Fruit fly (Drosophila melanogaster) whole organism, prepupa: ENCODE measurements around the gene CG34303.

Source experiments
- Blimp-1 ChIP-seq: fragments of 200-800 bp; sonication (Bioruptor generic); optimal IDR thresholded peaks from 3 replicates; lab custom pipeline; 2017; ENCODE audit warnings: missing biosample characterization, missing genetic modification characterization, mild to moderate bottlenecking, moderate library complexity, missing genetic modification reagents
- CG10631 ChIP-seq: fragments of 200-800 bp; sonication (Bioruptor generic); optimal IDR thresholded peaks from 2 replicates; lab custom pipeline; 2016; ENCODE audit warnings: missing biosample characterization, missing genetic modification characterization
- CG10669 ChIP-seq: fragments of 200-800 bp; sonication (Bioruptor generic); optimal IDR thresholded peaks from 3 replicates; lab custom pipeline; 2018; ENCODE audit warnings: missing biosample characterization, mild to moderate bottlenecking, missing genetic modification characterization, moderate library complexity
- CG11294 ChIP-seq: fragments of 200-800 bp; sonication (Bioruptor generic); IDR thresholded peaks from 2 replicates; pipeline ENCODE4 v1.3.6; 2022; ENCODE audit warnings: missing biosample characterization, missing genetic modification characterization
- CG11902 ChIP-seq: fragments of 200-800 bp; sonication (Bioruptor generic); optimal IDR thresholded peaks from 3 replicates; lab custom pipeline; 2016; ENCODE audit warnings: missing biosample characterization, missing genetic modification characterization
- CG15336 ChIP-seq: fragments of 200-800 bp; sonication (Bioruptor generic); IDR thresholded peaks from 2 replicates; pipeline ENCODE4 v1.3.6; 2022; ENCODE audit warnings: missing biosample characterization, missing genetic modification characterization
- CG1621 ChIP-seq: fragments of 200-800 bp; sonication (Bioruptor generic); optimal IDR thresholded peaks from 3 replicates; lab custom pipeline; 2018; ENCODE audit warnings: missing biosample characterization, mild to moderate bottlenecking, missing genetic modification characterization
- CG16779 ChIP-seq: fragments of 200-800 bp; sonication (Bioruptor generic); optimal IDR thresholded peaks from 3 replicates; lab custom pipeline; 2017; ENCODE audit warnings: missing biosample characterization, mild to moderate bottlenecking, missing genetic modification characterization
- CG3032 ChIP-seq: fragments of 200-800 bp; optimal IDR thresholded peaks from 2 replicates; lab custom pipeline; 2019; ENCODE audit warnings: missing biosample characterization, mild to moderate bottlenecking, missing genetic modification characterization, moderate library complexity
- CG31627 ChIP-seq: fragments of 200-800 bp; sonication (Bioruptor generic); optimal IDR thresholded peaks from 3 replicates; lab custom pipeline; 2016; ENCODE audit warnings: missing biosample characterization, missing genetic modification characterization
- CG32006 ChIP-seq: fragments of 200-800 bp; sonication (Bioruptor generic); optimal IDR thresholded peaks from 3 replicates; lab custom pipeline; 2017; ENCODE audit warnings: missing biosample characterization, mild to moderate bottlenecking, missing genetic modification characterization
- CG34406 ChIP-seq: fragments of 200-800 bp; sonication (Bioruptor generic); optimal IDR thresholded peaks from 3 replicates; lab custom pipeline; 2016; ENCODE audit warnings: missing biosample characterization, missing genetic modification characterization
- CG3919 ChIP-seq: fragments of 200-800 bp; sonication (Bioruptor generic); optimal IDR thresholded peaks from 3 replicates; lab custom pipeline; 2016; ENCODE audit warnings: missing biosample characterization, missing genetic modification characterization
- CG4318 ChIP-seq: fragments of 200-800 bp; sonication (Bioruptor generic); optimal IDR thresholded peaks from 3 replicates; lab custom pipeline; 2017; ENCODE audit warnings: missing biosample characterization, mild to moderate bottlenecking, missing genetic modification characterization
- CG6276 ChIP-seq: fragments of 200-800 bp; sonication (Bioruptor generic); optimal IDR thresholded peaks from 2 replicates; lab custom pipeline; 2017; ENCODE audit warnings: missing biosample characterization, mild to moderate bottlenecking, missing genetic modification characterization
- CG6792 ChIP-seq: fragments of 200-800 bp; sonication (Bioruptor generic); optimal IDR thresholded peaks from 3 replicates; lab custom pipeline; 2016; ENCODE audit warnings: missing biosample characterization, missing genetic modification characterization
- CG6808 ChIP-seq: fragments of 200-800 bp; sonication (Bioruptor generic); optimal IDR thresholded peaks from 3 replicates; lab custom pipeline; 2017; ENCODE audit warnings: missing biosample characterization, missing genetic modification characterization, mild to moderate bottlenecking, moderate library complexity, missing genetic modification reagents
- CG6854 ChIP-seq: fragments of 200-800 bp; sonication (Bioruptor generic); optimal IDR thresholded peaks from 2 replicates; lab custom pipeline; 2017; ENCODE audit warnings: missing biosample characterization, mild to moderate bottlenecking, missing genetic modification characterization
- CG7368 ChIP-seq: fragments of 200-800 bp; sonication (Bioruptor generic); optimal IDR thresholded peaks from 3 replicates; lab custom pipeline; 2016; ENCODE audit warnings: missing biosample characterization, missing genetic modification characterization
- CG8119 ChIP-seq: fragments of 200-800 bp; sonication (Bioruptor generic); IDR thresholded peaks from 3 replicates; pipeline ENCODE4 v1.3.6; 2022; ENCODE audit warnings: missing biosample characterization, missing genetic modification characterization
- CG8319 ChIP-seq: fragments of 200-800 bp; sonication (Bioruptor generic); optimal IDR thresholded peaks from 3 replicates; lab custom pipeline; 2016; ENCODE audit warnings: missing biosample characterization, missing genetic modification characterization
- CG8632 ChIP-seq: fragments of 200-800 bp; sonication (Bioruptor generic); optimal IDR thresholded peaks from 3 replicates; lab custom pipeline; 2016; ENCODE audit warnings: missing biosample characterization, missing genetic modification characterization
- CG9139 ChIP-seq: fragments of 200-800 bp; sonication (Bioruptor generic); optimal IDR thresholded peaks from 3 replicates; lab custom pipeline; 2017; ENCODE audit warnings: missing biosample characterization, mild to moderate bottlenecking, missing genetic modification characterization
- Eip75B ChIP-seq: fragments of 200-800 bp; sonication (Bioruptor generic); optimal IDR thresholded peaks from 3 replicates; lab custom pipeline; 2016; ENCODE audit warnings: missing biosample characterization, missing genetic modification characterization
- Eip78C ChIP-seq: fragments of 200-800 bp; sonication (Bioruptor generic); peaks from one replicate; lab custom pipeline; 2016; ENCODE audit warnings: missing biosample characterization, missing genetic modification characterization
- Eip93F ChIP-seq: fragments of 200-800 bp; sonication (Bioruptor generic); optimal IDR thresholded peaks from 2 replicates; lab custom pipeline; 2016; ENCODE audit warnings: missing biosample characterization, mild to moderate bottlenecking, missing genetic modification characterization
- Ets21C ChIP-seq: fragments of 200-800 bp; sonication (Bioruptor generic); optimal IDR thresholded peaks from 3 replicates; lab custom pipeline; 2016; ENCODE audit warnings: missing biosample characterization, missing genetic modification characterization
- Gug ChIP-seq: fragments of 200-800 bp; sonication (Bioruptor generic); IDR thresholded peaks from 2 replicates; pipeline ENCODE4 v1.3.6; 2022; ENCODE audit warnings: missing biosample characterization, missing genetic modification characterization
- Hr38 ChIP-seq: sonication (Bioruptor generic); optimal IDR thresholded peaks from 2 replicates; lab custom pipeline; 2016; ENCODE audit warnings: missing biosample characterization, missing genetic modification characterization
- Hr4 ChIP-seq: fragments of 200-800 bp; sonication (Bioruptor generic); optimal IDR thresholded peaks from 3 replicates; lab custom pipeline; 2016; ENCODE audit warnings: missing biosample characterization, missing genetic modification characterization
- Lpt ChIP-seq: fragments of 200-800 bp; sonication (Bioruptor generic); optimal IDR thresholded peaks from 3 replicates; lab custom pipeline; 2016; ENCODE audit warnings: missing biosample characterization, missing genetic modification characterization
- Met ChIP-seq: fragments of 200-800 bp; sonication (Bioruptor generic); optimal IDR thresholded peaks from 3 replicates; lab custom pipeline; 2016; ENCODE audit warnings: missing biosample characterization, missing genetic modification characterization
- OdsH ChIP-seq: fragments of 200-800 bp; sonication (Bioruptor generic); optimal IDR thresholded peaks from 3 replicates; lab custom pipeline; 2016; ENCODE audit warnings: missing biosample characterization, missing genetic modification characterization
- Smox ChIP-seq: fragments of 200-800 bp; sonication (Bioruptor generic); optimal IDR thresholded peaks from 3 replicates; lab custom pipeline; 2016; ENCODE audit warnings: missing biosample characterization, missing genetic modification characterization
- Sox102F ChIP-seq: fragments of 200-800 bp; sonication (Bioruptor generic); optimal IDR thresholded peaks from 2 replicates; lab custom pipeline; 2016; ENCODE audit warnings: missing biosample characterization, mild to moderate bottlenecking, missing genetic modification characterization
- Sox14 ChIP-seq: fragments of 200-800 bp; sonication (Bioruptor generic); optimal IDR thresholded peaks from 3 replicates; lab custom pipeline; 2016; ENCODE audit warnings: missing biosample characterization, missing genetic modification characterization
- achi ChIP-seq: fragments of 200-800 bp; sonication (Bioruptor generic); optimal IDR thresholded peaks from 3 replicates; lab custom pipeline; 2016; ENCODE audit warnings: missing biosample characterization, missing genetic modification characterization
- cyc ChIP-seq: fragments of 200-800 bp; sonication (Bioruptor generic); optimal IDR thresholded peaks from 3 replicates; lab custom pipeline; 2016; ENCODE audit warnings: missing biosample characterization, missing genetic modification characterization
- dac ChIP-seq: fragments of 200-800 bp; sonication (Bioruptor generic); optimal IDR thresholded peaks from 2 replicates; lab custom pipeline; 2017; ENCODE audit warnings: missing biosample characterization, mild to moderate bottlenecking, missing genetic modification characterization
- eg ChIP-seq: fragments of 200-800 bp; sonication (Bioruptor generic); IDR thresholded peaks from 3 replicates; pipeline ENCODE4 v1.3.6; 2022; ENCODE audit warnings: missing biosample characterization, missing genetic modification characterization
- esn ChIP-seq: fragments of 200-800 bp; sonication (Bioruptor generic); optimal IDR thresholded peaks from 2 replicates; lab custom pipeline; 2016; ENCODE audit warnings: missing biosample characterization, mild to moderate bottlenecking, missing genetic modification characterization, moderate library complexity
- fd59A ChIP-seq: fragments of 200-800 bp; sonication (Bioruptor generic); optimal IDR thresholded peaks from 2 replicates; lab custom pipeline; 2017; ENCODE audit warnings: missing biosample characterization, mild to moderate bottlenecking, missing genetic modification characterization, missing genetic modification reagents
- fkh ChIP-seq: fragments of 200-800 bp; sonication (Bioruptor generic); optimal IDR thresholded peaks from 3 replicates; lab custom pipeline; 2017; ENCODE audit warnings: missing biosample characterization, mild to moderate bottlenecking, missing genetic modification characterization, moderate library complexity
- lz ChIP-seq: fragments of 200-800 bp; sonication (Bioruptor generic); optimal IDR thresholded peaks from 3 replicates; lab custom pipeline; 2016; ENCODE audit warnings: missing biosample characterization, missing genetic modification characterization
- net ChIP-seq: fragments of 200-800 bp; sonication (Bioruptor generic); optimal IDR thresholded peaks from 3 replicates; lab custom pipeline; 2016; ENCODE audit warnings: missing biosample characterization, missing genetic modification characterization
- pdm3 ChIP-seq: fragments of 200-800 bp; sonication (Bioruptor generic); optimal IDR thresholded peaks from 3 replicates; lab custom pipeline; 2016; ENCODE audit warnings: missing biosample characterization, missing genetic modification characterization
- salr ChIP-seq, 2 experiments: fragments of 200-800 bp; sonication (Bioruptor generic); optimal IDR thresholded peaks; 3 replicates each; lab custom pipeline; 2016 to 2018; ENCODE audit warnings: missing biosample characterization in 2 of 2, missing genetic modification characterization in 2 of 2, mild to moderate bottlenecking in 1 of 2
- spab ChIP-seq: fragments of 200-800 bp; sonication (Bioruptor generic); optimal IDR thresholded peaks from 2 replicates; lab custom pipeline; 2017; ENCODE audit warnings: missing biosample characterization, mild to moderate bottlenecking, missing genetic modification characterization, missing genetic modification reagents
- ss ChIP-seq, 2 experiments: fragments of 200-800 bp; sonication (Bioruptor generic); optimal IDR thresholded peaks; 2 replicates in 1 of 2; 3 replicates in 1 of 2; lab custom pipeline; 2017 to 2018; ENCODE audit warnings: mild to moderate bottlenecking in 2 of 2, missing biosample characterization in 2 of 2, missing genetic modification characterization in 2 of 2, moderate library complexity in 1 of 2
- svp ChIP-seq: fragments of 200-800 bp; sonication (Bioruptor generic); peaks from one replicate; lab custom pipeline; 2016; ENCODE audit warnings: missing biosample characterization, missing genetic modification characterization
- topi ChIP-seq: fragments of 200-800 bp; sonication (Bioruptor generic); optimal IDR thresholded peaks from 3 replicates; lab custom pipeline; 2016; ENCODE audit warnings: missing biosample characterization, missing genetic modification characterization
- vri ChIP-seq: fragments of 200-800 bp; sonication (Bioruptor generic); optimal IDR thresholded peaks from 3 replicates; lab custom pipeline; 2016; ENCODE audit warnings: missing biosample characterization, mild to moderate bottlenecking, missing genetic modification characterization

The CG34303 gene

dm6 chr3R:10168483-10169064, 16.9 kb upstream of the CG34303 start:
- TF ChIP-seq Blimp-1 (no peak), Eip75B (GFP tag; lab: Kevin White, UChicago) (peak; percentile 16), salr (GFP tag; optimal IDR thresholded peaks at IDR 0.05; lab: Kevin White, UChicago) (peak in 1 of 2 experiments; percentile 20), Sox14 (GFP tag; lab: Kevin White, UChicago) (peak; percentile 68), Sox102F (GFP tag; lab: Kevin White, UChicago) (peak; percentile 41), CG8119 (GFP tag; lab: Robert Waterston, UW) (no peak; the same call in 1 of the 3 replicates), Eip93F (GFP tag; lab: Kevin White, UChicago) (no peak), Lpt (GFP tag; lab: Kevin White, UChicago) (no peak), achi (peak; percentile 42), Hr4 (GFP tag; lab: Kevin White, UChicago) (peak; percentile 38), CG4318 (GFP tag; lab: Kevin White, UChicago) (no peak), CG11902 (peak; percentile 58), CG10631 (GFP tag; lab: Kevin White, UChicago) (peak; percentile 55), Hr38 (GFP tag; lab: Kevin White, UChicago) (no peak), cyc (GFP tag; lab: Kevin White, UChicago) (peak; percentile 64), Eip78C (GFP tag; lab: Kevin White, UChicago) (peak; percentile 86), CG16779 (peak; percentile 14), CG11294 (GFP tag; lab: Robert Waterston, UW) (no peak), svp (peak; percentile 80), CG31627 (GFP tag; lab: Kevin White, UChicago) (peak; percentile 60), CG8319 (no peak), CG6854 (GFP tag; lab: Kevin White, UChicago) (no peak), net (GFP tag; lab: Kevin White, UChicago) (peak; percentile 13), spab (GFP tag; lab: Kevin White, UChicago) (no peak), CG32006 (GFP tag; lab: Kevin White, UChicago) (no peak), topi (GFP tag; lab: Kevin White, UChicago) (peak; percentile 65), pdm3 (GFP tag; lab: Kevin White, UChicago) (peak; percentile 62), CG8632 (GFP tag; lab: Kevin White, UChicago) (peak; percentile 62), CG34406 (GFP tag; lab: Kevin White, UChicago) (peak; percentile 36), CG6808 (GFP tag; lab: Kevin White, UChicago) (peak; percentile 4), Ets21C (GFP tag; lab: Kevin White, UChicago) (peak; percentile 47), eg (peak; percentile 67), CG9139 (GFP tag; lab: Kevin White, UChicago) (peak; percentile 29), CG15336 (GFP tag; lab: Robert Waterston, UW) (peak; percentile 69), CG6276 (GFP tag; lab: Kevin White, UChicago) (no peak), Smox (GFP tag; lab: Kevin White, UChicago) (peak; percentile 60), esn (GFP tag; lab: Kevin White, UChicago) (peak; percentile 66), fkh (GFP tag; lab: Kevin White, UChicago) (peak; percentile 39), lz (GFP tag; lab: Kevin White, UChicago) (peak; percentile 47), CG1621 (tag; lab: Kevin White, UChicago) (no peak), Met (GFP tag; lab: Kevin White, UChicago) (peak; percentile 51), OdsH (GFP tag; lab: Kevin White, UChicago) (peak; percentile 59), ss (GFP tag; optimal IDR thresholded peaks at IDR 0.05; lab: Kevin White, UChicago) (peak in 1 of 2 experiments; percentile 21), dac (GFP tag; lab: Kevin White, UChicago) (no peak), CG3919 (GFP tag; lab: Kevin White, UChicago) (peak; percentile 71), CG7368 (peak; percentile 10), Gug (GFP tag; lab: Robert Waterston, UW) (no peak), CG10669 (GFP tag; lab: Kevin White, UChicago) (peak; percentile 23), vri (GFP tag; lab: Kevin White, UChicago) (peak; percentile 19), CG6792 (peak; percentile 43), CG3032 (peak; percentile 2), fd59A (no peak)
